Worm (Caenorhabditis elegans) whole organism, L4 larva: ENCODE measurements around the gene ugt-51.

Experiments used
- ceh-82 ChIP-seq: sonication (generic microtip); optimal IDR thresholded peaks from 2 replicates; lab custom pipeline; 2017; ENCODE audit warnings: missing biosample characterization, missing genetic modification characterization
- lir-3 ChIP-seq: sonication (generic microtip); optimal IDR thresholded peaks from 2 replicates; lab custom pipeline; 2016; ENCODE audit warnings: mild to moderate bottlenecking, missing genetic modification characterization, missing compliant biosample characterization
- nhr-111 ChIP-seq: fragments of 200-800 bp; sonication (Bioruptor generic); optimal IDR thresholded peaks from 2 replicates; lab custom pipeline; 2018; ENCODE audit warnings: mild to moderate bottlenecking, missing genetic modification characterization, missing compliant biosample characterization
- spr-1 ChIP-seq: sonication (generic microtip); optimal IDR thresholded peaks from 2 replicates; lab custom pipeline; 2016; ENCODE audit warnings: mild to moderate bottlenecking, missing genetic modification characterization, missing compliant biosample characterization
- vab-7 ChIP-seq: fragments of 200-800 bp; sonication (Bioruptor generic); IDR thresholded peaks from 2 replicates; pipeline ENCODE4 v1.3.6; 2022; ENCODE audit warnings: missing genetic modification reagents, missing genetic modification characterization, missing compliant biosample characterization
- zag-1 ChIP-seq: fragments of 150-350 bp; optimal IDR thresholded peaks from 2 replicates; lab custom pipeline; 2014; ENCODE audit warnings: missing biosample characterization, missing genetic modification characterization

DNA sequence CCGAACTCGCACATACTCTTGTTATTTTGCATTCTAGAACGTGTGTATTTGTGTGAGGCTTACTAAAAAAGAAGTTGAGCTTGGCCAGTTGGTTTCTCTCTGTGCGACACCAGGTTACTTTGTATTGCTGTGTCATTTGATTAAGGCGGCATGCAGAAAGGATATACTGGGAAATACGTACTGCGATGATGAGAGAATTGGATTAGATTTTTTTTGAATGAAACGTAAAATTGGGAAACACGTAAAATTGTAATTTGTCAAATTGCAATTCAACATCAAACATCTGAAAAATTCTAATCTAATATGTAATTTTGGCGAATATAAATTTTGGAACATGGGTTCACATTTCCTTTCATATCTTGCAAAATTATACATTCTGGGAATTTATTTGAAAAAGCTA lies 33.3 kb downstream of the ugt-51 start, which contains the start of gene srh-129:
- no peak for TF ChIP-seq nhr-111
- no peak for TF ChIP-seq lir-3 (tag; lab: Kevin White, UChicago)
- no peak for TF ChIP-seq zag-1 (tag; lab: Kevin White, UChicago)
- TF ChIP-seq spr-1 (tag; lab: Kevin White, UChicago): no peak
- no peak for TF ChIP-seq ceh-82
- TF ChIP-seq vab-7: no peak
